In the genomic region with DNA sequence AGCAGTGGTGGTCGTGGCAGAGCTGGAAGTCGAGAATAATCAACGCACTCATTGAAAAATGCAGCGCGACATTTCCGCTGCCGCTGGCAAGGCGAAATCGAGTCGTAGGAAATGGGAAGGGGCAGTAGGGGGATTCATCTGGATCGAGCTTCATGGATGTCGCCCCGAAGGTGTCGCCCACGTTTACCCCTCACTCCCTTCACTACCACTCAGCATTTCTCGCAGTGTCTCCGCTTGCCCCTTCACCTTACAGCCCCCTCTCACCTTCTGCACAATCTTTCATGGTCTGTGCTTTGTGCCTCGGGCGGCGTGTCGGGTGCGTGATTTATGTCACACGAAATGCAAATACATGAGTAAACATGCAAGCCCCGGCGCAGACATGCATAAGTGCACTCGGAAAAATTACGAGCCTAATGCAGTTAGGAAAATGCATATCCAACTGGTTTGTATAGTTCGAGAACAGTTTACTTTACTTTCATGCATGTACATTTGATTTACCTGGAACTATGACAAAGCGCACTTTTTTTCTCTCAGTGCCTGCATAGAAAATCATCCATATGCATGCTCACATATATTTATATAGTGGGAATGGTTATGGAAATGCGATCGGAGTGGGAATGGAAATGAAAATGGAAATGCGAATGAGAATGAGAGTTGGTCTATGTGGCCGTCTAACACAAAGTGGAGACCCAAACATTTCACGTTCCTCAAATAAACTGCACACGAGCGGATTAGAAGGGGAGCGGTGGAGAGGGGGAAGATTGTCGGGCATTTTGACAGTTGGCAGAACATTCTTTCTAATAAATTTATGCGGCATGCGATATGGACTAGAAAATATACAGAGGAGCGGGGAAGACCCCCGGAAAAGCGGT, we compare ENCODE assay signal across 1 fruit fly cellular context.
TF ChIP-seq lines count a peak whose summit lies in the region.

No protein-coding gene starts in this region.

TF ChIP-seq in whole organism, embryonic, 481 proteins besides CTCF, POLR2A, EP300 and RAD21 (continued from another document and continues in another):
- TF ChIP-seq Ravus (GFP tag; IDR thresholded peaks at IDR 0.05; lab: Robert Waterston, UW) (peak; percentile 35; the same call in 1 of the 2 replicates), CG16863 (GFP tag; optimal IDR thresholded peaks at IDR 0.05; lab: Kevin White, UChicago) (peak; percentile 90), schlank (tag; optimal IDR thresholded peaks at IDR 0.05; lab: Kevin White, UChicago) (no peak), Hr51 (GFP tag; optimal IDR thresholded peaks at IDR 0.05; lab: Kevin White, UChicago) (peak; percentile 36 to 84), CG12659 (GFP tag; optimal IDR thresholded peaks at IDR 0.05; lab: Kevin White, UChicago) (peak; percentile 81), bsh (GFP tag; optimal IDR thresholded peaks at IDR 0.05; lab: Kevin White, UChicago) (peak; percentile 73 to 98), rib (GFP tag; IDR thresholded peaks at IDR 0.05; lab: Robert Waterston, UW) (no peak), tna (GFP tag; IDR thresholded peaks at IDR 0.05; lab: Robert Waterston, UW; ENCODE audit: partially characterized antibody) (no peak), chn (GFP tag; optimal IDR thresholded peaks at IDR 0.05; lab: Kevin White, UChicago) (peak; percentile 93), NC2α (GFP tag; optimal IDR thresholded peaks at IDR 0.05; lab: Kevin White, UChicago) (peak; percentile 86), Gug (GFP tag; IDR thresholded peaks at IDR 0.05; lab: Robert Waterston, UW) (peak; percentile 90), tgo (GFP tag; IDR thresholded peaks at IDR 0.05; lab: Robert Waterston, UW) (peak; percentile 79), Dek (tag; optimal IDR thresholded peaks at IDR 0.05; lab: Kevin White, UChicago) (peak; percentile 67), Trl (optimal IDR thresholded peaks at IDR 0.05; lab: Kevin White, UChicago) (no peak), Trl (GFP tag; optimal IDR thresholded peaks at IDR 0.05; lab: Kevin White, UChicago) (peak; percentile 92), CG3726 (GFP tag; IDR thresholded peaks at IDR 0.05; lab: Robert Waterston, UW) (peak; percentile 80; the same call in 2 of the 3 replicates), CG13287 (GFP tag; IDR thresholded peaks at IDR 0.05; lab: Robert Waterston, UW; ENCODE audit: partially characterized antibody) (no peak), CG12155 (GFP tag; optimal IDR thresholded peaks at IDR 0.05; lab: Kevin White, UChicago) (peak; percentile 58), eyg (GFP tag; optimal IDR thresholded peaks at IDR 0.05; lab: Kevin White, UChicago) (peak; percentile 77), odd (GFP tag; optimal IDR thresholded peaks at IDR 0.05; lab: Kevin White, UChicago) (peak; percentile 67), CG8359 (GFP tag; optimal IDR thresholded peaks at IDR 0.05; lab: Kevin White, UChicago; ENCODE audit: borderline replicate concordance) (peak; percentile 78), CkIIα-i1 (GFP tag; IDR thresholded peaks at IDR 0.05; lab: Robert Waterston, UW) (no peak), CG9437 (GFP tag; optimal IDR thresholded peaks at IDR 0.05; lab: Kevin White, UChicago) (peak; percentile 73), Xbp1 (GFP tag; optimal IDR thresholded peaks at IDR 0.05; lab: Kevin White, UChicago) (peak; percentile 92), CG12219 (GFP tag; optimal IDR thresholded peaks at IDR 0.05; lab: Kevin White, UChicago) (peak; percentile 87), Gsc (GFP tag; IDR thresholded peaks at IDR 0.05; lab: Robert Waterston, UW) (peak; percentile 91), CG15479 (GFP tag; optimal IDR thresholded peaks at IDR 0.05; lab: Kevin White, UChicago) (no peak), CG13894 (tag; optimal IDR thresholded peaks at IDR 0.05; lab: Kevin White, UChicago) (no peak), CG10147 (GFP tag; optimal IDR thresholded peaks at IDR 0.05; lab: Kevin White, UChicago) (peak; percentile 59), dimm (GFP tag; IDR thresholded peaks at IDR 0.05; lab: Robert Waterston, UW) (peak; percentile 83), CG1233 (GFP tag; optimal IDR thresholded peaks at IDR 0.05; lab: Kevin White, UChicago) (peak; percentile 82), Sry-β (GFP tag; optimal IDR thresholded peaks at IDR 0.05; lab: Kevin White, UChicago) (peak; percentile 64), Mrtf (GFP tag; IDR thresholded peaks at IDR 0.05; lab: Robert Waterston, UW) (peak; percentile 86), CG15601 (tag; optimal IDR thresholded peaks at IDR 0.05; lab: Kevin White, UChicago) (peak; percentile 94), CG32767 (GFP tag; IDR thresholded peaks at IDR 0.05; lab: Robert Waterston, UW) (peak; percentile 83), CG17385 (GFP tag; optimal IDR thresholded peaks at IDR 0.05; lab: Kevin White, UChicago) (peak; percentile 81), dmrt99B (tag; optimal IDR thresholded peaks at IDR 0.05; lab: Kevin White, UChicago) (peak; percentile 96), CG11456 (GFP tag; IDR thresholded peaks at IDR 0.05; lab: Robert Waterston, UW) (peak; percentile 77), ttk (GFP tag; IDR thresholded peaks at IDR 0.05; lab: Robert Waterston, UW) (peak; percentile 93), gcm (GFP tag; optimal IDR thresholded peaks at IDR 0.05; lab: Kevin White, UChicago) (peak; percentile 86), Max (GFP tag; optimal IDR thresholded peaks at IDR 0.05; lab: Kevin White, UChicago) (peak; percentile 84), amos (GFP tag; IDR thresholded peaks at IDR 0.05; lab: Robert Waterston, UW; ENCODE audit: partially characterized antibody) (no peak), run (tag; optimal IDR thresholded peaks at IDR 0.05; lab: Kevin White, UChicago) (peak; percentile 62), ssp (GFP tag; IDR thresholded peaks at IDR 0.05; lab: Robert Waterston, UW) (peak; percentile 86), CG17802 (tag; optimal IDR thresholded peaks at IDR 0.05; lab: Kevin White, UChicago) (peak; percentile 86), CG3281 (GFP tag; optimal IDR thresholded peaks at IDR 0.05; lab: Kevin White, UChicago) (peak; percentile 26), Sin3A (optimal IDR thresholded peaks at IDR 0.05; lab: Kevin White, UChicago) (no peak), CG15269 (tag; optimal IDR thresholded peaks at IDR 0.05; lab: Kevin White, UChicago) (peak; percentile 69), CG10321 (GFP tag; IDR thresholded peaks at IDR 0.05; lab: Robert Waterston, UW) (peak; percentile 37; the same call in 1 of the 2 replicates), ftz-f1 (GFP tag; optimal IDR thresholded peaks at IDR 0.05; lab: Kevin White, UChicago) (no peak), CG1024 (GFP tag; IDR thresholded peaks at IDR 0.05; lab: Robert Waterston, UW) (peak; percentile 93), Dll (GFP tag; IDR thresholded peaks at IDR 0.05; lab: Robert Waterston, UW; ENCODE audit: partially characterized antibody) (no peak), NC2β (GFP tag; optimal IDR thresholded peaks at IDR 0.05; lab: Kevin White, UChicago) (peak; percentile 91), Poxn (GFP tag; IDR thresholded peaks at IDR 0.05; lab: Robert Waterston, UW) (no peak), CG1603 (tag; optimal IDR thresholded peaks at IDR 0.05; lab: Kevin White, UChicago) (peak; percentile 98), CG4854 (GFP tag; optimal IDR thresholded peaks at IDR 0.05; lab: Kevin White, UChicago) (peak; percentile 84), CG11695 (GFP tag; IDR thresholded peaks at IDR 0.05; lab: Robert Waterston, UW) (peak; percentile 74; the same call in 2 of the 3 replicates), cad (GFP tag; optimal IDR thresholded peaks at IDR 0.05; lab: Kevin White, UChicago) (no peak), CG30020 (tag; optimal IDR thresholded peaks at IDR 0.05; lab: Kevin White, UChicago) (peak; percentile 53), CG17186 (GFP tag; optimal IDR thresholded peaks at IDR 0.05; lab: Kevin White, UChicago) (peak; percentile 90), CG34422 (GFP tag; IDR thresholded peaks at IDR 0.05; lab: Robert Waterston, UW) (peak; percentile 90; the same call in 2 of the 3 replicates), CG2199 (GFP tag; IDR thresholded peaks at IDR 0.05; lab: Robert Waterston, UW) (peak; percentile 95), CG7372 (GFP tag; IDR thresholded peaks at IDR 0.05; lab: Robert Waterston, UW) (peak; percentile 63), BEAF-32 (GFP tag; optimal IDR thresholded peaks at IDR 0.05; lab: Kevin White, UChicago) (no peak), CG14965 (GFP tag; optimal IDR thresholded peaks at IDR 0.05; lab: Kevin White, UChicago; ENCODE audit: borderline replicate concordance) (peak; percentile 69), CG1792 (GFP tag; optimal IDR thresholded peaks at IDR 0.05; lab: Kevin White, UChicago) (peak; percentile 80), Sry-δ (GFP tag; optimal IDR thresholded peaks at IDR 0.05; lab: Kevin White, UChicago) (peak; percentile 48), kah (GFP tag; optimal IDR thresholded peaks at IDR 0.05; lab: Kevin White, UChicago) (peak; percentile 82), MESR4 (GFP tag; optimal IDR thresholded peaks at IDR 0.05; lab: Kevin White, UChicago) (peak; percentile 14), crp (GFP tag; optimal IDR thresholded peaks at IDR 0.05; lab: Kevin White, UChicago) (peak in 1 of 2 experiments; percentile 47), abd-A (tag; optimal IDR thresholded peaks at IDR 0.05; lab: Kevin White, UChicago) (peak; percentile 78), CG1832 (GFP tag; optimal IDR thresholded peaks at IDR 0.05; lab: Kevin White, UChicago) (no peak), CG15011 (GFP tag; optimal IDR thresholded peaks at IDR 0.05; lab: Kevin White, UChicago) (peak; percentile 37), CG8478 (optimal IDR thresholded peaks at IDR 0.05; lab: Kevin White, UChicago) (no peak), btn (GFP tag; optimal IDR thresholded peaks at IDR 0.05; lab: Kevin White, UChicago) (peak; percentile 92), CG7963 (GFP tag; IDR thresholded peaks at IDR 0.05; lab: Robert Waterston, UW; ENCODE audit: partially characterized antibody) (no peak), disco-r (GFP tag; optimal IDR thresholded peaks at IDR 0.05; lab: Kevin White, UChicago) (peak; percentile 83), CG15696 (tag; optimal IDR thresholded peaks at IDR 0.05; lab: Kevin White, UChicago) (peak; percentile 38), dysf (GFP tag; IDR thresholded peaks at IDR 0.05; lab: Robert Waterston, UW) (peak; percentile 87), CG6854 (GFP tag; optimal IDR thresholded peaks at IDR 0.05; lab: Kevin White, UChicago) (peak; percentile 40), ham (GFP tag; IDR thresholded peaks at IDR 0.05; lab: Robert Waterston, UW) (no peak), CG13296 (GFP tag; optimal IDR thresholded peaks at IDR 0.05; lab: Kevin White, UChicago) (no peak), tin (GFP tag; optimal IDR thresholded peaks at IDR 0.05; lab: Kevin White, UChicago) (peak; percentile 92), zfh1 (GFP tag; IDR thresholded peaks at IDR 0.05; lab: Robert Waterston, UW) (peak; percentile 97), mirr (GFP tag; optimal IDR thresholded peaks at IDR 0.05; lab: Kevin White, UChicago) (no peak), YL-1 (GFP tag; optimal IDR thresholded peaks at IDR 0.05; lab: Kevin White, UChicago) (peak; percentile 11), inv (GFP tag; IDR thresholded peaks at IDR 0.05; lab: Robert Waterston, UW; ENCODE audit: partially characterized antibody) (no peak), Bdp1 (GFP tag; optimal IDR thresholded peaks at IDR 0.05; lab: Kevin White, UChicago) (peak; percentile 80), E2f1 (GFP tag; IDR thresholded peaks at IDR 0.05; lab: Robert Waterston, UW) (peak; percentile 88), Hand (GFP tag; optimal IDR thresholded peaks at IDR 0.05; lab: Kevin White, UChicago) (no peak), grn (GFP tag; optimal IDR thresholded peaks at IDR 0.05; lab: Kevin White, UChicago) (peak; percentile 31), lmd (GFP tag; IDR thresholded peaks at IDR 0.05; lab: Robert Waterston, UW) (peak; percentile 88), bowl (GFP tag; IDR thresholded peaks at IDR 0.05; lab: Robert Waterston, UW) (0 out of 2 replicates have a peak, but pooled peaks have one; percentile 63), en (GFP tag; optimal IDR thresholded peaks at IDR 0.05; lab: Kevin White, UChicago) (peak; percentile 78), Deaf1 (tag; optimal IDR thresholded peaks at IDR 0.05; lab: Kevin White, UChicago) (peak; percentile 63), Neu2 (GFP tag; optimal IDR thresholded peaks at IDR 0.05; lab: Kevin White, UChicago; ENCODE audit: borderline replicate concordance) (peak; percentile 19), jigr1 (GFP tag; IDR thresholded peaks at IDR 0.05; lab: Robert Waterston, UW) (peak; percentile 90), CG15514 (GFP tag; optimal IDR thresholded peaks at IDR 0.05; lab: Kevin White, UChicago) (peak; percentile 17), jumu (GFP tag; optimal IDR thresholded peaks at IDR 0.05; lab: Kevin White, UChicago) (peak; percentile 93), Nf-YC (tag; optimal IDR thresholded peaks at IDR 0.05; lab: Kevin White, UChicago) (peak; percentile 25), CG17359 (tag; optimal IDR thresholded peaks at IDR 0.05; lab: Kevin White, UChicago) (peak; percentile 96), CG11398 (GFP tag; optimal IDR thresholded peaks at IDR 0.05; lab: Kevin White, UChicago) (peak; percentile 87), tup (GFP tag; optimal IDR thresholded peaks at IDR 0.05; lab: Kevin White, UChicago) (peak; percentile 52), Fer3 (tag; optimal IDR thresholded peaks at IDR 0.05; lab: Kevin White, UChicago) (peak; percentile 68), CG31441 (GFP tag; IDR thresholded peaks at IDR 0.05; lab: Robert Waterston, UW) (peak; percentile 94), psq (GFP tag; optimal IDR thresholded peaks at IDR 0.05; lab: Kevin White, UChicago) (peak; percentile 63), toy (GFP tag; IDR thresholded peaks at IDR 0.05; lab: Robert Waterston, UW) (peak; percentile 56; the same call in 1 of the 2 replicates), E2f2 (GFP tag; IDR thresholded peaks at IDR 0.05; lab: Robert Waterston, UW) (peak; percentile 61; the same call in 1 of the 2 replicates), so (GFP tag; IDR thresholded peaks at IDR 0.05; lab: Robert Waterston, UW) (peak; percentile 84; the same call in 2 of the 3 replicates), CG14050 (GFP tag; IDR thresholded peaks at IDR 0.05; lab: Robert Waterston, UW) (peak; percentile 80), Optix (GFP tag; IDR thresholded peaks at IDR 0.05; lab: Robert Waterston, UW) (peak; percentile 93), CG14860 (GFP tag; IDR thresholded peaks at IDR 0.05; lab: Robert Waterston, UW; ENCODE audit: partially characterized antibody) (no peak), gfzf (GFP tag; optimal IDR thresholded peaks at IDR 0.05; lab: Kevin White, UChicago) (peak; percentile 3), CG43689 (GFP tag; IDR thresholded peaks at IDR 0.05; lab: Robert Waterston, UW) (peak; percentile 68; the same call in 1 of the 2 replicates), NK7.1 (GFP tag; optimal IDR thresholded peaks at IDR 0.05; lab: Kevin White, UChicago) (peak; percentile 81), Dip3 (GFP tag; optimal IDR thresholded peaks at IDR 0.05; lab: Kevin White, UChicago) (peak; percentile 24), CG6254 (GFP tag; optimal IDR thresholded peaks at IDR 0.05; lab: Kevin White, UChicago) (peak; percentile 91), repo (GFP tag; optimal IDR thresholded peaks at IDR 0.05; lab: Kevin White, UChicago) (peak; percentile 88)
